Worm (Caenorhabditis elegans) whole organism, L2 larva: Measurements from ENCODE around the gene pyt-1.

Source experiments
- C34F6.9 ChIP-seq: fragments of 150-350 bp; optimal IDR thresholded peaks from 2 replicates; lab custom pipeline; 2014; ENCODE audit warnings: missing biosample characterization, missing genetic modification characterization
- R02D3.7 ChIP-seq: fragments of 150-350 bp; optimal IDR thresholded peaks from 2 replicates; lab custom pipeline; 2014; ENCODE audit warnings: missing biosample characterization, missing genetic modification characterization
- Y55F3AM.14 ChIP-seq: fragments of 200-800 bp; sonication (Bioruptor generic); optimal IDR thresholded peaks from 2 replicates; lab custom pipeline; 2018; ENCODE audit warnings: mild to moderate bottlenecking, missing genetic modification characterization, missing compliant biosample characterization
- aly-2 ChIP-seq: fragments of 150-350 bp; optimal IDR thresholded peaks from 2 replicates; lab custom pipeline; 2014; ENCODE audit warnings: missing biosample characterization, missing genetic modification characterization
- ama-1 ChIP-seq: fragments of 150-350 bp; optimal IDR thresholded peaks from 2 replicates; lab custom pipeline; 2018; ENCODE audit warnings: inconsistent platforms
- ceh-16 ChIP-seq: fragments of 150-350 bp; optimal IDR thresholded peaks from 2 replicates; lab custom pipeline; 2014; ENCODE audit warnings: missing biosample characterization, missing genetic modification characterization
- ceh-82 ChIP-seq: fragments of 150-350 bp; optimal IDR thresholded peaks from 2 replicates; lab custom pipeline; 2014; ENCODE audit warnings: missing biosample characterization, missing genetic modification characterization
- fos-1 ChIP-seq: fragments of 150-350 bp; optimal IDR thresholded peaks from 2 replicates; lab custom pipeline; 2014; ENCODE audit warnings: missing biosample characterization, missing genetic modification characterization
- lin-11 ChIP-seq: fragments of 150-350 bp; sonication (generic microtip); optimal IDR thresholded peaks from 2 replicates; lab custom pipeline; 2014; ENCODE audit warnings: missing biosample characterization, missing genetic modification characterization, inconsistent platforms, mixed read lengths
- lin-13 ChIP-seq: fragments of 150-350 bp; optimal IDR thresholded peaks from 2 replicates; lab custom pipeline; 2014; ENCODE audit warnings: missing biosample characterization, missing genetic modification reagents, missing genetic modification characterization
- lin-39 ChIP-seq: fragments of 150-350 bp; optimal IDR thresholded peaks from 2 replicates; lab custom pipeline; 2014; ENCODE audit warnings: missing biosample characterization, missing genetic modification reagents, missing genetic modification characterization
- mab-5 ChIP-seq: fragments of 150-350 bp; optimal IDR thresholded peaks from 2 replicates; lab custom pipeline; 2014; ENCODE audit warnings: missing biosample characterization, missing genetic modification characterization
- nhr-23 ChIP-seq: fragments of 150-350 bp; optimal IDR thresholded peaks from 2 replicates; lab custom pipeline; 2014; ENCODE audit warnings: missing biosample characterization, missing genetic modification reagents, missing genetic modification characterization
- nhr-6 ChIP-seq: fragments of 150-350 bp; optimal IDR thresholded peaks from 2 replicates; lab custom pipeline; 2014; ENCODE audit warnings: missing biosample characterization, missing genetic modification characterization
- nhr-77 ChIP-seq: fragments of 150-350 bp; optimal IDR thresholded peaks from 2 replicates; lab custom pipeline; 2014; ENCODE audit warnings: missing biosample characterization, missing genetic modification characterization
- peb-1 ChIP-seq: fragments of 150-350 bp; optimal IDR thresholded peaks from 2 replicates; lab custom pipeline; 2014; ENCODE audit warnings: missing biosample characterization, missing genetic modification characterization
- skn-1 ChIP-seq: sonication (generic microtip); optimal IDR thresholded peaks from 2 replicates; lab custom pipeline; 2017; ENCODE audit warnings: missing biosample characterization, missing genetic modification characterization
- sma-9 ChIP-seq, 2 experiments: fragments of 150-350 bp in 1 of 2; sonication (generic microtip) in 1 of 2; optimal IDR thresholded peaks; 2 replicates each; lab custom pipeline; 2014 to 2016; ENCODE audit warnings: missing genetic modification characterization in 2 of 2, mild to moderate bottlenecking in 1 of 2, missing biosample characterization in 1 of 2, missing compliant biosample characterization in 1 of 2, missing genetic modification reagents in 1 of 2, moderate library complexity in 1 of 2
- snpc-4 ChIP-seq: fragments of 150-350 bp; optimal IDR thresholded peaks from 2 replicates; lab custom pipeline; 2014; ENCODE audit warnings: missing biosample characterization, missing genetic modification characterization
- unc-55 ChIP-seq: fragments of 150-350 bp; sonication (generic microtip); optimal IDR thresholded peaks from 3 replicates; lab custom pipeline; 2014; ENCODE audit warnings: missing biosample characterization, missing genetic modification reagents, missing genetic modification characterization
- unc-62 ChIP-seq: fragments of 150-350 bp; optimal IDR thresholded peaks from 2 replicates; lab custom pipeline; 2014; ENCODE audit warnings: missing biosample characterization, missing genetic modification reagents, missing genetic modification characterization
- zag-1 ChIP-seq: fragments of 150-350 bp; optimal IDR thresholded peaks from 2 replicates; lab custom pipeline; 2014; ENCODE audit warnings: missing biosample characterization, missing genetic modification characterization
- ztf-1 ChIP-seq: fragments of 200-800 bp; sonication (Bioruptor generic); conservative IDR thresholded peaks from 2 replicates; pipeline ENCODE4 v1.3.6; 2022; ENCODE audit warnings: missing genetic modification characterization, missing compliant biosample characterization
- ztf-4 ChIP-seq: fragments of 150-350 bp; optimal IDR thresholded peaks from 2 replicates; lab custom pipeline; 2014; ENCODE audit warnings: missing biosample characterization, missing genetic modification characterization

pyt-1 gene

ce11 chrV:10185719-10186118 lies 43.4 kb downstream of the pyt-1 start, which contains the start of gene ZK856.18:
ZK856.18 (minus strand) TSS chrV:10186007.
- TF ChIP-seq zag-1 (tag; lab: Kevin White, UChicago) (no peak), mab-5 (no peak), nhr-77 (tag; lab: Kevin White, UChicago) (no peak), ztf-1 (no peak), lin-11 (no peak), skn-1 (tag; lab: Kevin White, UChicago) (no peak), R02D3.7 (tag; lab: Kevin White, UChicago) (no peak)

- TF ChIP-seq lin-13 (GFP tag; lab: Kevin White, UChicago), result no peak
- TF ChIP-seq nhr-77 (tag; lab: Kevin White, UChicago), result no peak
- TF ChIP-seq lin-39 (tag; lab: Kevin White, UChicago), result no peak
- no peak for TF ChIP-seq snpc-4 (tag; lab: Kevin White, UChicago)
Measured at ce11 chrV:10183810-10184209, 45.3 kb downstream of the pyt-1 start.

- TF ChIP-seq lin-39 (tag; lab: Kevin White, UChicago) (no peak), Y55F3AM.14 (GFP tag; lab: Kevin White, UChicago) (no peak), unc-55 (GFP tag; lab: Kevin White, UChicago) (no peak), peb-1 (no peak), nhr-77 (tag; lab: Kevin White, UChicago) (no peak), zag-1 (tag; lab: Kevin White, UChicago) (no peak), nhr-23 (tag; lab: Kevin White, UChicago) (no peak), ceh-82 (no peak), mab-5 (no peak), ztf-4 (tag; lab: Kevin White, UChicago) (no peak), unc-62 (GFP tag; lab: Kevin White, UChicago) (no peak), ama-1 (no peak), fos-1 (tag; lab: Kevin White, UChicago) (no peak), aly-2 (no peak), sma-9 (GFP tag; optimal IDR thresholded peaks at IDR 0.05; lab: Kevin White, UChicago) (no peak), sma-9 (tag; optimal IDR thresholded peaks at IDR 0.05; lab: Kevin White, UChicago) (no peak), ceh-16 (tag; lab: Kevin White, UChicago) (no peak)
- TF ChIP-seq, all 48 proteins: peak for 0
Measured at ce11 chrV:10182984-10183383, 46.1 kb downstream of the pyt-1 start, which contains the start of gene ZK856.4. ZK856.4 (plus strand) TSS chrV:10183284.

- TF ChIP-seq lin-13 (GFP tag; lab: Kevin White, UChicago) (no peak), nhr-6 (tag; lab: Kevin White, UChicago) (no peak), C34F6.9 (tag; lab: Kevin White, UChicago) (no peak), unc-62 (GFP tag; lab: Kevin White, UChicago) (no peak), mab-5 (no peak)
Measured at ce11 chrV:10179235-10179634, 49.9 kb downstream of the pyt-1 start, which contains the start of gene cul-5. cul-5 (plus strand) TSS chrV:10179535.
